Worm (Caenorhabditis elegans) whole organism, L4 larva: ENCODE results near the gene nlp-63.

ENCODE experiments used
- D1046.2 ChIP-seq: fragments of 200-800 bp; sonication (Bioruptor generic); IDR thresholded peaks from 2 replicates; pipeline ENCODE4 v1.3.6; 2022; ENCODE audit warnings: missing genetic modification characterization, missing compliant biosample characterization
- F26F4.8 ChIP-seq: fragments of 200-800 bp; sonication (Bioruptor generic); conservative IDR thresholded peaks from 2 replicates; pipeline ENCODE4 v1.3.6; 2022; ENCODE audit warnings: missing genetic modification characterization, missing compliant biosample characterization
- F37D6.2 ChIP-seq: sonication (generic microtip); optimal IDR thresholded peaks from 2 replicates; lab custom pipeline; 2016; ENCODE audit warnings: mild to moderate bottlenecking, missing genetic modification characterization, missing compliant biosample characterization
- F44E2.7 ChIP-seq: fragments of 200-800 bp; sonication (Bioruptor generic); IDR thresholded peaks from 2 replicates; pipeline ENCODE4 v2.1.2; 2022; ENCODE audit warnings: missing genetic modification characterization, missing compliant biosample characterization
- F49E8.2 ChIP-seq: sonication (generic microtip); optimal IDR thresholded peaks from 2 replicates; lab custom pipeline; 2016; ENCODE audit warnings: missing compliant biosample characterization, mild to moderate bottlenecking, missing genetic modification characterization, borderline replicate concordance
- R02D3.7 ChIP-seq: fragments of 150-350 bp; sonication (generic microtip); optimal IDR thresholded peaks from 3 replicates; lab custom pipeline; 2014; ENCODE audit warnings: missing biosample characterization, missing genetic modification characterization
- Y5F2A.4 ChIP-seq: fragments of 200-800 bp; sonication (Bioruptor generic); optimal IDR thresholded peaks from 2 replicates; lab custom pipeline; 2018; ENCODE audit warnings: mild to moderate bottlenecking, missing genetic modification characterization, missing compliant biosample characterization
- Y75B8A.6 ChIP-seq: fragments of 200-800 bp; sonication (Bioruptor generic); IDR thresholded peaks from 2 replicates; pipeline ENCODE4 v1.3.6; 2022; ENCODE audit warnings: missing genetic modification reagents, missing genetic modification characterization, missing compliant biosample characterization
- ZK337.2 ChIP-seq: fragments of 200-800 bp; sonication (Bioruptor generic); IDR thresholded peaks from 2 replicates; pipeline ENCODE4 v1.3.6; 2022; ENCODE audit warnings: missing genetic modification reagents, missing genetic modification characterization, missing compliant biosample characterization
- aly-2 ChIP-seq: sonication (generic microtip); optimal IDR thresholded peaks from 2 replicates; lab custom pipeline; 2018; ENCODE audit warnings: missing biosample characterization, missing genetic modification characterization
- arid-1 ChIP-seq: fragments of 200-800 bp; sonication (Bioruptor generic); conservative IDR thresholded peaks from 2 replicates; pipeline ENCODE4 v1.3.6; 2022; ENCODE audit warnings: missing genetic modification reagents, missing genetic modification characterization, missing compliant biosample characterization
- attf-4 ChIP-seq: sonication (generic microtip); optimal IDR thresholded peaks from 3 replicates; lab custom pipeline; 2017; ENCODE audit warnings: missing biosample characterization, missing genetic modification characterization
- ceh-20 ChIP-seq: fragments of 200-800 bp; sonication (Bioruptor generic); IDR thresholded peaks from 2 replicates; pipeline ENCODE4 v1.3.6; 2022; ENCODE audit warnings: missing genetic modification reagents, missing genetic modification characterization, missing compliant biosample characterization
- ceh-44 ChIP-seq: fragments of 200-800 bp; sonication (Bioruptor generic); IDR thresholded peaks from 2 replicates; pipeline ENCODE4 v1.3.6; 2022; ENCODE audit warnings: missing genetic modification reagents, missing genetic modification characterization, missing compliant biosample characterization
- ceh-82 ChIP-seq: sonication (generic microtip); optimal IDR thresholded peaks from 2 replicates; lab custom pipeline; 2017; ENCODE audit warnings: missing biosample characterization, missing genetic modification characterization
- ces-1 ChIP-seq: fragments of 150-350 bp; sonication (generic microtip); optimal IDR thresholded peaks from 4 replicates; lab custom pipeline; 2014; ENCODE audit warnings: missing biosample characterization, missing genetic modification reagents, missing genetic modification characterization
- daf-19 ChIP-seq: fragments of 200-800 bp; sonication (Bioruptor generic); conservative IDR thresholded peaks from 2 replicates; pipeline ENCODE4 v1.3.6; 2022; ENCODE audit warnings: missing genetic modification characterization, missing compliant biosample characterization
- daf-8 ChIP-seq: fragments of 200-800 bp; sonication (Bioruptor generic); IDR thresholded peaks from 2 replicates; pipeline ENCODE4 v1.3.6; 2022; ENCODE audit warnings: missing genetic modification characterization, missing compliant biosample characterization
- dmd-6 ChIP-seq: fragments of 200-800 bp; sonication (Bioruptor generic); IDR thresholded peaks from 2 replicates; pipeline ENCODE4 v1.3.6; 2022; ENCODE audit warnings: missing genetic modification reagents, missing genetic modification characterization, missing compliant biosample characterization
- dmd-8 ChIP-seq: fragments of 200-800 bp; sonication (Bioruptor generic); IDR thresholded peaks from 2 replicates; pipeline ENCODE4 v1.3.6; 2022; ENCODE audit warnings: missing genetic modification characterization, missing compliant biosample characterization
- dpl-1 ChIP-seq: fragments of 150-350 bp; optimal IDR thresholded peaks from 2 replicates; lab custom pipeline; 2014; ENCODE audit warnings: missing biosample characterization, missing genetic modification reagents, missing genetic modification characterization
- duxl-1 ChIP-seq: sonication (generic microtip); optimal IDR thresholded peaks from 2 replicates; lab custom pipeline; 2016; ENCODE audit warnings: mild to moderate bottlenecking, missing genetic modification characterization, moderate library complexity, missing compliant biosample characterization; ENCODE audit not compliant: poor library complexity
- dve-1 ChIP-seq: sonication (generic microtip); optimal IDR thresholded peaks from 2 replicates; lab custom pipeline; 2017; ENCODE audit warnings: antibody characterized with exemption, mild to moderate bottlenecking, missing genetic modification characterization, missing compliant biosample characterization; ENCODE audit not compliant: insufficient read depth
- hif-1 ChIP-seq, 2 experiments: sonication (generic microtip); optimal IDR thresholded peaks; 2 replicates each; lab custom pipeline; 2016 to 2017; ENCODE audit warnings: missing compliant biosample characterization in 2 of 2, missing genetic modification characterization in 2 of 2, missing genetic modification reagents in 2 of 2, missing genotype in 2 of 2, mild to moderate bottlenecking in 1 of 2
- hlh-11 ChIP-seq: fragments of 200-800 bp; sonication (Bioruptor generic); optimal IDR thresholded peaks from 2 replicates; lab custom pipeline; 2018; ENCODE audit warnings: mild to moderate bottlenecking, missing genetic modification characterization, missing compliant biosample characterization
- lin-1 ChIP-seq: fragments of 200-800 bp; sonication (Bioruptor generic); IDR thresholded peaks from 2 replicates; pipeline ENCODE4 v1.3.6; 2022; ENCODE audit warnings: missing genetic modification reagents, missing genetic modification characterization, missing compliant biosample characterization
- lin-13 ChIP-seq: fragments of 150-350 bp; optimal IDR thresholded peaks from 2 replicates; lab custom pipeline; 2014; ENCODE audit warnings: missing biosample characterization, missing genetic modification reagents, missing genetic modification characterization
- lin-15B ChIP-seq: fragments of 150-350 bp; sonication (generic microtip); optimal IDR thresholded peaks from 3 replicates; lab custom pipeline; 2014; ENCODE audit warnings: missing biosample characterization, missing genetic modification characterization
- lin-29 ChIP-seq: fragments of 200-800 bp; sonication (Bioruptor generic); IDR thresholded peaks from 2 replicates; pipeline ENCODE4 v1.3.6; 2022; ENCODE audit warnings: missing genetic modification reagents, missing genetic modification characterization, missing compliant biosample characterization
- lin-39 ChIP-seq: fragments of 150-350 bp; optimal IDR thresholded peaks from 2 replicates; lab custom pipeline; 2014; ENCODE audit warnings: missing biosample characterization, missing genetic modification reagents, missing genetic modification characterization
- lir-3 ChIP-seq: sonication (generic microtip); optimal IDR thresholded peaks from 2 replicates; lab custom pipeline; 2016; ENCODE audit warnings: mild to moderate bottlenecking, missing genetic modification characterization, missing compliant biosample characterization
- mdl-1 ChIP-seq, 2 experiments: fragments of 150-350 bp in 1 of 2; sonication (generic microtip) in 1 of 2; optimal IDR thresholded peaks; 2 replicates each; lab custom pipeline; 2014 to 2017; ENCODE audit warnings: missing biosample characterization in 2 of 2, missing genetic modification characterization in 2 of 2
- mep-1 ChIP-seq: fragments of 150-350 bp; sonication (generic microtip); optimal IDR thresholded peaks from 3 replicates; lab custom pipeline; 2014; ENCODE audit warnings: missing biosample characterization, missing genetic modification characterization
- mes-2 ChIP-seq: sonication (generic microtip); optimal IDR thresholded peaks from 2 replicates; lab custom pipeline; 2016; ENCODE audit warnings: missing genotype, mild to moderate bottlenecking, missing genetic modification characterization, missing compliant biosample characterization; ENCODE audit not compliant: poor library complexity, severe bottlenecking
- mxl-2 ChIP-seq: fragments of 200-800 bp; sonication (Bioruptor generic); conservative IDR thresholded peaks from 2 replicates; pipeline ENCODE4 v1.3.6; 2022; ENCODE audit warnings: missing genetic modification reagents, missing genetic modification characterization, missing compliant biosample characterization
- nhr-10 ChIP-seq: fragments of 150-350 bp; optimal IDR thresholded peaks from 2 replicates; lab custom pipeline; 2014; ENCODE audit warnings: missing biosample characterization, missing genetic modification characterization
- nhr-11 ChIP-seq: fragments of 150-350 bp; optimal IDR thresholded peaks from 2 replicates; lab custom pipeline; 2014; ENCODE audit warnings: missing biosample characterization, missing genetic modification characterization
- nhr-41 ChIP-seq: fragments of 200-800 bp; sonication (Bioruptor generic); IDR thresholded peaks from 2 replicates; pipeline ENCODE4 v1.3.6; 2022; ENCODE audit warnings: missing genetic modification reagents, missing genetic modification characterization, missing compliant biosample characterization
- nhr-42 ChIP-seq: fragments of 200-800 bp; sonication (Bioruptor generic); IDR thresholded peaks from 2 replicates; pipeline ENCODE4 v1.3.6; 2022; ENCODE audit warnings: missing genetic modification characterization, missing compliant biosample characterization
- nhr-48 ChIP-seq: sonication (generic microtip); optimal IDR thresholded peaks from 2 replicates; lab custom pipeline; 2016; ENCODE audit warnings: mild to moderate bottlenecking, missing genetic modification characterization, missing compliant biosample characterization
- nhr-76 ChIP-seq: fragments of 150-350 bp; optimal IDR thresholded peaks from 2 replicates; lab custom pipeline; 2014; ENCODE audit warnings: missing biosample characterization, missing genetic modification characterization
- nhr-77 ChIP-seq: fragments of 150-350 bp; optimal IDR thresholded peaks from 2 replicates; lab custom pipeline; 2014; ENCODE audit warnings: missing biosample characterization, missing genetic modification characterization
- pqm-1 ChIP-seq: sonication (generic microtip); optimal IDR thresholded peaks from 2 replicates; lab custom pipeline; 2017; ENCODE audit warnings: missing biosample characterization, missing genetic modification characterization
- set-16 ChIP-seq: fragments of 200-800 bp; sonication (Bioruptor generic); IDR thresholded peaks from 2 replicates; pipeline ENCODE4 v1.3.6; 2022; ENCODE audit warnings: missing genetic modification reagents, missing genetic modification characterization, missing compliant biosample characterization
- snpc-1.2 ChIP-seq: fragments of 200-800 bp; sonication (Bioruptor generic); IDR thresholded peaks from 2 replicates; pipeline ENCODE4 v1.3.6; 2022; ENCODE audit warnings: missing genetic modification reagents, missing genetic modification characterization, missing compliant biosample characterization
- snpc-4 ChIP-seq: fragments of 150-350 bp; optimal IDR thresholded peaks from 2 replicates; lab custom pipeline; 2014; ENCODE audit warnings: missing biosample characterization, missing genetic modification characterization
- spr-3 ChIP-seq: fragments of 200-800 bp; sonication (Bioruptor generic); optimal IDR thresholded peaks from 2 replicates; lab custom pipeline; 2018; ENCODE audit warnings: mild to moderate bottlenecking, missing genetic modification characterization, missing compliant biosample characterization
- unc-130 ChIP-seq: sonication (generic microtip); optimal IDR thresholded peaks from 2 replicates; lab custom pipeline; 2016; ENCODE audit warnings: missing genetic modification reagents, missing genetic modification characterization, missing compliant biosample characterization
- unc-39 ChIP-seq: sonication (generic microtip); optimal IDR thresholded peaks from 2 replicates; lab custom pipeline; 2017; ENCODE audit warnings: missing biosample characterization, missing genetic modification characterization
- vab-7 ChIP-seq: fragments of 200-800 bp; sonication (Bioruptor generic); IDR thresholded peaks from 2 replicates; pipeline ENCODE4 v1.3.6; 2022; ENCODE audit warnings: missing genetic modification reagents, missing genetic modification characterization, missing compliant biosample characterization
- zfp-2 ChIP-seq: sonication (generic microtip); optimal IDR thresholded peaks from 2 replicates; lab custom pipeline; 2016; ENCODE audit warnings: mild to moderate bottlenecking, missing genetic modification characterization, missing compliant biosample characterization
- ztf-11 ChIP-seq: fragments of 150-350 bp; optimal IDR thresholded peaks from 2 replicates; lab custom pipeline; 2014; ENCODE audit warnings: missing biosample characterization, missing genetic modification characterization

The nlp-63 gene

ce11 chrII:10197091-10197675, 42.0 kb downstream of the nlp-63 start, which contains the start of gene R05H5.3:
TSS of gene R05H5.3 (plus strand) at chrII:10197625.
- no peak for TF ChIP-seq arid-1 (GFP tag; lab: Robert Waterston, UW)
- TF ChIP-seq nhr-41 = no peak
- peak; percentile 73 for TF ChIP-seq lin-13 (GFP tag; lab: Kevin White, UChicago)
- TF ChIP-seq snpc-1.2 (GFP tag; lab: Robert Waterston, UW) = no peak
- no peak for TF ChIP-seq Y5F2A.4 (GFP tag; lab: Kevin White, UChicago)
- TF ChIP-seq lin-29 (GFP tag; lab: Robert Waterston, UW) = no peak
- no peak for TF ChIP-seq zfp-2 (tag; lab: Kevin White, UChicago)
- no peak; the same call in 1 of the 2 replicates for TF ChIP-seq vab-7 (GFP tag; lab: Robert Waterston, UW)
- no peak for TF ChIP-seq spr-3 (GFP tag; lab: Kevin White, UChicago)
- no peak for TF ChIP-seq pqm-1 (tag; lab: Kevin White, UChicago)
- no peak for TF ChIP-seq duxl-1 (tag; lab: Kevin White, UChicago)
- TF ChIP-seq F37D6.2 = no peak
- peak in 1 of 2 experiments; percentile 70 for TF ChIP-seq hif-1 (tag; optimal IDR thresholded peaks at IDR 0.05; lab: Kevin White, UChicago)
- TF ChIP-seq nhr-77 = peak; percentile 63
- TF ChIP-seq dmd-8 (GFP tag; lab: Robert Waterston, UW) = no peak
- no peak for TF ChIP-seq snpc-4 (tag; lab: Kevin White, UChicago)
- TF ChIP-seq attf-4 (tag; lab: Kevin White, UChicago) = no peak
- no peak for TF ChIP-seq ZK337.2 (GFP tag; lab: Robert Waterston, UW)
- no peak for TF ChIP-seq mep-1 (tag; lab: Kevin White, UChicago)
- TF ChIP-seq daf-19 = no peak
- peak; percentile 70 for TF ChIP-seq ces-1 (GFP tag; lab: Kevin White, UChicago)
- TF ChIP-seq ceh-82 (tag; lab: Kevin White, UChicago) = no peak
- TF ChIP-seq lir-3 (tag; lab: Kevin White, UChicago) = no peak
- no peak for TF ChIP-seq dve-1 (tag; lab: Kevin White, UChicago)
- TF ChIP-seq nhr-10 = no peak
- TF ChIP-seq dpl-1 (GFP tag; lab: Kevin White, UChicago) = peak; percentile 83
- no peak for TF ChIP-seq set-16
- TF ChIP-seq R02D3.7 (tag; lab: Kevin White, UChicago) = no peak
- no peak for TF ChIP-seq daf-8 (GFP tag; lab: Robert Waterston, UW)
- no peak for TF ChIP-seq lin-39
- no peak for TF ChIP-seq F26F4.8 (GFP tag; lab: Robert Waterston, UW)
- no peak for TF ChIP-seq aly-2 (tag; lab: Kevin White, UChicago)
- TF ChIP-seq nhr-76 = no peak
- no peak for TF ChIP-seq nhr-42 (GFP tag; lab: Robert Waterston, UW)
- TF ChIP-seq unc-130 (GFP tag; lab: Kevin White, UChicago) = peak; percentile 94
- no peak for TF ChIP-seq mes-2 (tag; lab: Kevin White, UChicago)
- TF ChIP-seq F49E8.2 (tag; lab: Kevin White, UChicago) = no peak
- peak; percentile 71; the same call in 1 of the 2 replicates for TF ChIP-seq ceh-44 (GFP tag; lab: Robert Waterston, UW)
- TF ChIP-seq dmd-6 = no peak
- no peak for TF ChIP-seq lin-1 (GFP tag; lab: Robert Waterston, UW)
- no peak for TF ChIP-seq F44E2.7 (GFP tag; lab: Robert Waterston, UW)
- no peak for TF ChIP-seq Y75B8A.6 (GFP tag; lab: Robert Waterston, UW)
- no peak for TF ChIP-seq ztf-11 (tag; lab: Kevin White, UChicago)
- TF ChIP-seq mxl-2 (GFP tag; lab: Robert Waterston, UW) = no peak
- TF ChIP-seq nhr-11 = peak; percentile 80
- TF ChIP-seq ceh-20 (GFP tag; lab: Robert Waterston, UW) = no peak
- no peak for TF ChIP-seq D1046.2
- TF ChIP-seq hlh-11 (tag; lab: Kevin White, UChicago) = no peak
- no peak for TF ChIP-seq lin-15B (tag; lab: Kevin White, UChicago)
- no peak for TF ChIP-seq nhr-48 (tag; lab: Kevin White, UChicago)
- TF ChIP-seq unc-39 (tag; lab: Kevin White, UChicago) = no peak
- no peak for TF ChIP-seq mdl-1 (tag; optimal IDR thresholded peaks at IDR 0.05; lab: Kevin White, UChicago)
